Worm (Caenorhabditis elegans) whole organism, late embryonic: ENCODE results near the gene gst-12.
"Not testable (repeated sequence)": the region's sequence is repeated elsewhere in the genome, so short reads cannot be mapped to it uniquely, and the experiment has no call there.

ENCODE experiments used
- T23F11.4 ChIP-seq: fragments of 200-800 bp; sonication (Bioruptor generic); optimal IDR thresholded peaks from 2 replicates; lab custom pipeline; 2018; ENCODE audit warnings: mild to moderate bottlenecking, missing genetic modification characterization, missing compliant biosample characterization
- ama-1 ChIP-seq: fragments of 150-350 bp; optimal IDR thresholded peaks from 2 replicates; lab custom pipeline; 2014
- ceh-6 ChIP-seq: fragments of 200-800 bp; sonication (Bioruptor generic); optimal IDR thresholded peaks from 2 replicates; lab custom pipeline; 2018; ENCODE audit warnings: mild to moderate bottlenecking, missing genetic modification characterization, missing compliant biosample characterization
- elt-4 ChIP-seq: sonication (generic microtip); optimal IDR thresholded peaks from 2 replicates; lab custom pipeline; 2016; ENCODE audit warnings: missing genetic modification characterization, missing compliant biosample characterization
- ets-4 ChIP-seq: sonication (generic microtip); optimal IDR thresholded peaks from 2 replicates; lab custom pipeline; 2016; ENCODE audit warnings: missing genetic modification characterization, missing compliant biosample characterization
- mec-3 ChIP-seq: sonication (generic microtip); optimal IDR thresholded peaks from 2 replicates; lab custom pipeline; 2016; ENCODE audit warnings: borderline replicate concordance, missing genetic modification characterization, missing compliant biosample characterization
- nhr-11 ChIP-seq: fragments of 150-350 bp; optimal IDR thresholded peaks from 2 replicates; lab custom pipeline; 2014; ENCODE audit warnings: missing biosample characterization, missing genetic modification characterization
- pha-4 ChIP-seq: fragments of 150-350 bp; optimal IDR thresholded peaks from 2 replicates; lab custom pipeline; 2018; ENCODE audit warnings: missing biosample characterization, missing genetic modification reagents, missing genetic modification characterization
- pqm-1 ChIP-seq: sonication (generic microtip); optimal IDR thresholded peaks from 2 replicates; lab custom pipeline; 2016; ENCODE audit warnings: missing genetic modification characterization, missing compliant biosample characterization
- ttx-3 ChIP-seq: sonication (generic microtip); optimal IDR thresholded peaks from 2 replicates; lab custom pipeline; 2016; ENCODE audit warnings: missing genetic modification reagents, missing genetic modification characterization, missing compliant biosample characterization
- unc-3 ChIP-seq, 2 experiments: fragments of 200-800 bp in 1 of 2; sonication (Bioruptor generic) in 1 of 2; sonication (generic microtip) in 1 of 2; conservative IDR thresholded peaks in 1 of 2; optimal IDR thresholded peaks in 1 of 2; 2 replicates each; pipeline versions ENCODE4 v1.3.6 to Lab custom; 2016 to 2022; ENCODE audit warnings: missing compliant biosample characterization in 2 of 2, missing genetic modification characterization in 2 of 2, missing genetic modification reagents in 1 of 2
- unc-42 ChIP-seq: sonication (generic microtip); optimal IDR thresholded peaks from 2 replicates; lab custom pipeline; 2016; ENCODE audit warnings: missing genotype, missing genetic modification characterization, missing compliant biosample characterization
- unc-86 ChIP-seq: sonication (generic microtip); optimal IDR thresholded peaks from 2 replicates; lab custom pipeline; 2016; ENCODE audit warnings: missing genetic modification characterization, missing compliant biosample characterization

DNA sequence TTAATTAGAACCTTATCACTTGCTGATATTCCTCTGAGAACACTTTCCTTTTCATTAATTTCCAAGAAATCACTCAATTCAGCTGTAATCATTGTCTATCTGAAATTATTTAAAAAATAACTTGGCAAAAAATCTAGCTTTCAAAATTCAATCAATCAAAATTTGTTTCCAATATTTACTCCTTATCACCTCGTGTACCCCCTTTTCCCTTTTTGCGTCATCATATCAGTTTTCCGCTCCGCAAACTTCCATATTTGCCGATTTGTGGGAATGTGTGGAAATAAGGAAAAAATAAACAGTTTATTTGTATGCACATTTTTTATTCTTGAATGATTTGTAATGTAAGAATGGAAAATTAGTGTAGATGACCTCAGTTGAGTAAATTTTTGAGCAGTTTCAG, 44.1 kb upstream of the gst-12 start, which contains the start of gene C31C9.6:
- TF ChIP-seq T23F11.4 (GFP tag; lab: Kevin White, UChicago); ttx-3 (tag; lab: Kevin White, UChicago); mec-3 (tag; lab: Kevin White, UChicago); elt-4 (tag; lab: Kevin White, UChicago); pqm-1 (tag; lab: Kevin White, UChicago); nhr-11 (tag; lab: Kevin White, UChicago); ama-1 (lab: Kevin White, UChicago); unc-3 (GFP tag; conservative IDR thresholded peaks at IDR 0.05; lab: Robert Waterston, UW); unc-3 (tag; optimal IDR thresholded peaks at IDR 0.05; lab: Kevin White, UChicago); unc-42 (tag; lab: Kevin White, UChicago); ceh-6 (GFP tag; lab: Kevin White, UChicago); ets-4 (tag; lab: Kevin White, UChicago); unc-86 (tag; lab: Kevin White, UChicago); pha-4 (tag; lab: Kevin White, UChicago): not testable (repeated sequence)
